Worm (Caenorhabditis elegans): Measurements from ENCODE around the gene fbxb-61.

The fbxb-61 gene

DNA sequence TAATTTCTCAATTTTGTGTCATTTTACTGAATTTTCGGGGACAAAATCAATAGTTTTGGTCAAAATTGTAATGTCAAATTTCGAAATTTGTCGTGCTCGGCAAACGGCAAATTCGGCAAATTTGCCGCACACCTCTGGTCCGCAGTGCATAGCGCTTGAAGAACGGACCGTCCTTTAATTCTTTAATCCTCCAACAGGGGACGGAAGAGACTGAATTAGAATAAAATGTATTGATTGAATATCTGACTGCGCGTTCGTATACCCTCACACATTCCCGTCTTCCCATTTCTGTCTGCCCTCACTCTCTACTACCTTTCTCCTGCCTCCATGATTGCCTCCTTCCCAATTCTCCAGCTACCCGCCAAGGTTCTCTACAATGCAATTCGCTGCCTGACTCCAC is 4.7 kb upstream of the fbxb-61 start, which contains the start of gene F55C9.14:
Gene F55C9.14, plus strand, starts transcription at position 301 of the 400 bp plus-strand sequence.
- TF ChIP-seq mab-5 (tag; optimal IDR thresholded peaks at IDR 0.05) (no peak), nhr-77 (tag; optimal IDR thresholded peaks at IDR 0.05) (no peak), gmeb-1 (tag; optimal IDR thresholded peaks at IDR 0.05) (no peak), fos-1 (tag; optimal IDR thresholded peaks at IDR 0.05) (no peak), peb-1 (tag; optimal IDR thresholded peaks at IDR 0.05) (no peak), aly-2 (tag; optimal IDR thresholded peaks at IDR 0.05) (no peak), ztf-1 (GFP tag; conservative IDR thresholded peaks at IDR 0.05) (no peak), nhr-12 (tag; optimal IDR thresholded peaks at IDR 0.05) (no peak), nhr-6 (tag; optimal IDR thresholded peaks at IDR 0.05) (no peak), ama-1 (optimal IDR thresholded peaks at IDR 0.05) (no peak), ceh-16 (tag; optimal IDR thresholded peaks at IDR 0.05) (no peak), sma-9 (GFP tag; optimal IDR thresholded peaks at IDR 0.05) (no peak), sma-9 (tag; optimal IDR thresholded peaks at IDR 0.05) (no peak), alr-1 (tag; optimal IDR thresholded peaks at IDR 0.05) (no peak)

DNA sequence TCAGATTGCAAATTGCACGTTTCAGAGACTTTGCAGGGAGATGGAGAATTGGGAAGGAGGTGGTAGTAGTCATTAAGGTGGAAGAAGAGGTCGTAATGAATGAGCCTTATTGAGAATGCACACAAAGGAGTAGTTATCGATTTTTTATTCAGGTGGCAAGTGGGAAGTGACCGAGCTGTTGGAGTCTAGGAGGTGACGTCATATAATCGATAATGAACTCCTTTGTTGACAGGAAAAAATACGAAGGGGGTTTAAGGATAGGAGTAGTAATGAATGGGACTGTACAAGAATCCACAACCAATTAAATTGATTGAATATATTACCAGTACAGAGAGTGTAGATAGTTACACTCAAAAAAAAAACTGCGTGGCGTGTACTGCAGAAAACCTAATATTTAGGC is 2.0 kb upstream of the fbxb-61 start, which contains the start of gene fbxb-62:
Gene fbxb-62, minus strand, starts transcription at position 101 of the 400 bp plus-strand sequence.
- TF ChIP-seq nhr-10 (tag; optimal IDR thresholded peaks at IDR 0.05) (no peak), lin-39 (tag; optimal IDR thresholded peaks at IDR 0.05) (no peak), lin-11 (tag; optimal IDR thresholded peaks at IDR 0.05) (no peak), nhr-25 (tag; optimal IDR thresholded peaks at IDR 0.05) (no peak), C34F6.9 (tag; optimal IDR thresholded peaks at IDR 0.05) (no peak), nhr-11 (tag; optimal IDR thresholded peaks at IDR 0.05) (no peak), ztf-4 (tag; optimal IDR thresholded peaks at IDR 0.05) (no peak), ZK546.5 (tag; optimal IDR thresholded peaks at IDR 0.05) (no peak), gmeb-1 (tag; optimal IDR thresholded peaks at IDR 0.05) (no peak), egl-27 (tag; optimal IDR thresholded peaks at IDR 0.05) (no peak), dmd-4 (tag; optimal IDR thresholded peaks at IDR 0.05) (no peak), nhr-129 (tag; optimal IDR thresholded peaks at IDR 0.05) (no peak), skn-1 (tag; optimal IDR thresholded peaks at IDR 0.05) (no peak), mbf-1 (tag; optimal IDR thresholded peaks at IDR 0.05) (no peak), lsy-2 (tag; optimal IDR thresholded peaks at IDR 0.05) (no peak), unc-62 (GFP tag; optimal IDR thresholded peaks at IDR 0.05) (no peak), R02D3.7 (tag; optimal IDR thresholded peaks at IDR 0.05) (no peak), ztf-11 (tag; optimal IDR thresholded peaks at IDR 0.05) (no peak)

DNA sequence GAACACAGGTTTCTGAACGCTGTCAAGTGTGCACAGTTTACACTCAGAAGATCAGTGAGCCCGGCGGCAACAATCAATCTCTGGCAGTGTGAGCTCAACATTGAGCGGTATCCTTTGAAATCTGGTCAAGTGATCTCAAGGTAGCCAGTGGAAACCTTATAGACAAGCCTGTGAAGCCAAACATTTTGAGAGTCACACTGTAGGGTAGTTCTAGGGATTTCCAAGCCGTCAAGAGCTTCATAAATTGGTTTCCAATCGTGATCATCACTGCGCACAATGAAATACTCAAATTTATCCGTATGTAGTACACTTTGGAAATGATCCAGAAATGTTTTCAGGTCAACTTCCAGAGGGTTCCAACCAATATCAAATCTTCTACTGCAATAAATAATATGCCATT is 3.0 kb downstream of the fbxb-61 start, which contains the start of gene F55C9.15:
Gene F55C9.15, minus strand, starts transcription at position 101 of the 400 bp plus-strand sequence.
- no peak for TF ChIP-seq sma-9 (GFP tag; optimal IDR thresholded peaks at IDR 0.05)
- no peak for TF ChIP-seq sma-9 (tag; optimal IDR thresholded peaks at IDR 0.05)
- TF ChIP-seq ztf-11 (tag; optimal IDR thresholded peaks at IDR 0.05) = no peak
- TF ChIP-seq skn-1 (tag; optimal IDR thresholded peaks at IDR 0.05) = no peak
- no peak for TF ChIP-seq unc-39 (tag; optimal IDR thresholded peaks at IDR 0.05)
- TF ChIP-seq nhr-23 (tag; optimal IDR thresholded peaks at IDR 0.05) = no peak
- TF ChIP-seq lsy-2 (tag; optimal IDR thresholded peaks at IDR 0.05) = no peak

DNA sequence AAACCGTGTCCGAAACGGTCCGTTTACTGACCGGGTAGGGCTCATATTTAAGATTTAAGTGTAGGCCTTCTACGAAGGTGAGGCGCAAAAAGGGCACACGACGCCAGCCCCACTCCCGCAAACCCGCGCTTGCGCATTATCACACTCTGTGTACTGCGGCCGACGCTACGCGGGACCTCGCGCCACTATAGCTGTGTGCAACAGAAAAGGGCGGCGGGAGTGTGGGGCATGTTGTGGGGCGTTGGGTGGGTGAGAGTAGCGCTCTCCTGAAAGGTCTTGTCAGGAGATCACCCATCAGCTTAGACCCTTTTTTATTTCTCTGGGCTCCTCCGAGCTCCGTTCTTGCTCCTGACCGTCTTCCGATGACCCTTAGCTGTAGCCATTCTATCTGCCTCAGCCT is 4.2 kb downstream of the fbxb-61 start:
- TF ChIP-seq sem-4 (tag; optimal IDR thresholded peaks at IDR 0.05) = no peak
- TF ChIP-seq lin-11 (tag; optimal IDR thresholded peaks at IDR 0.05) = no peak
- no peak for TF ChIP-seq ama-1 (optimal IDR thresholded peaks at IDR 0.05)
- TF ChIP-seq lin-13 (GFP tag; optimal IDR thresholded peaks at IDR 0.05) = no peak
- TF ChIP-seq ztf-1 (GFP tag; conservative IDR thresholded peaks at IDR 0.05) = no peak
- TF ChIP-seq nhr-25 (tag; optimal IDR thresholded peaks at IDR 0.05) = no peak

DNA sequence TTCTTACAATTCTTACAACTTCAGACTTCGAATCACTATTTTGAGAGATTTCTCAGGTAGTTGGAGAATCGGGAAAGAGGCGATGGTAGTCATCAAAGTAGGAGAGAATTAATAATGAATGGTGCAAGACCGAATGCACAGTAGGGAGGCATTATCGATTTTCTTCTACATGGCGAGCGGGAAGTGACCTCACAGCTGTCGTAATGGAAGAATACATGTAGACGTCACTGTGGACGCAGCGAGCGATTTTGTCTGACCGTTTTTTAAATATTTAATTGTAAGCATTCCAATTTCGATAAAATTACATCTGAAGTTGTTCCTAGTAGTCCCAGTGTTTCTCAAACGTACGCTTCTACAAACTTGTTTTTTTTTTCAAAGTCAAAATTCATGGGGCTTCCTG is 5.7 kb downstream of the fbxb-61 start, which contains the start of gene F55C9.11:
Gene F55C9.11, minus strand, starts transcription at position 101 of the 400 bp plus-strand sequence.
- TF ChIP-seq nhr-11 (tag; optimal IDR thresholded peaks at IDR 0.05) (no peak), ztf-4 (tag; optimal IDR thresholded peaks at IDR 0.05) (no peak), snpc-4 (tag; optimal IDR thresholded peaks at IDR 0.05) (no peak), ztf-11 (tag; optimal IDR thresholded peaks at IDR 0.05) (no peak), mab-5 (tag; optimal IDR thresholded peaks at IDR 0.05) (no peak), crh-2 (tag; optimal IDR thresholded peaks at IDR 0.05) (no peak), F13H6.1 (tag; optimal IDR thresholded peaks at IDR 0.05) (no peak), sma-9 (GFP tag; optimal IDR thresholded peaks at IDR 0.05) (no peak), sma-9 (tag; optimal IDR thresholded peaks at IDR 0.05) (no peak), mdl-1 (tag; optimal IDR thresholded peaks at IDR 0.05) (no peak), R02D3.7 (tag; optimal IDR thresholded peaks at IDR 0.05) (no peak), nhr-25 (tag; optimal IDR thresholded peaks at IDR 0.05) (no peak)

Measured in whole organism, L2 larva.